Worm (Caenorhabditis elegans) whole organism, L4/young adult: ENCODE data around the gene tars-1.

Experiments
- dao-5 ChIP-seq: sonication (generic microtip); optimal IDR thresholded peaks from 2 replicates; lab custom pipeline; 2016; ENCODE audit warnings: missing genotype, missing genetic modification characterization, moderate library complexity, missing compliant biosample characterization
- him-1 ChIP-seq: sonication (generic microtip); optimal IDR thresholded peaks from 2 replicates; lab custom pipeline; 2016; ENCODE audit warnings: missing genotype, missing genetic modification reagents, missing genetic modification characterization, missing compliant biosample characterization

DNA sequence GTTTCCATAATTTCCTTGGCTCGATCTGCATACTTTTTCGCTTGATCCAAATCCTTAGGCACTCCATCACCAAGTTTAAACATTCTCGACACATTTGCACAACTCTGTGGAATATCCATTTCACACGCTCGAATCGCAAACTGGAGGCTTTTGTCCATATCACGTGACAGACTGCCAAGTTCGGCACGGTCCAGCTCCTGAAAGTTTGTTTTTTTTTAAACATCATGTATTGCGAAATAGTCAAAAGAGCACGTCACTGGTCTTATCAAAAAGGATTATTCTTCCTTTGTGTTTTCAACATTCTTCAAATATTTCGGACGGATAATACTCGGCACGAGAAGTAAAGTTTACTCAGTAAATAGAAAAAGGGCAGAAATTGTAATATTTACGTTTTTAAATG is 46.2 kb downstream of the tars-1 start:
- TF ChIP-seq him-1 (no peak), dao-5 (tag; lab: Kevin White, UChicago) (no peak)
